Worm (Caenorhabditis elegans) whole organism, L1 larva: ENCODE data around the gene selt-1.1.

ENCODE experiments used
- C04F5.9 ChIP-seq: sonication (generic microtip); optimal IDR thresholded peaks from 2 replicates; lab custom pipeline; 2016; ENCODE audit warnings: missing genetic modification characterization, missing compliant biosample characterization
- C16A3.4 ChIP-seq: fragments of 150-350 bp; optimal IDR thresholded peaks from 2 replicates; lab custom pipeline; 2014; ENCODE audit warnings: missing biosample characterization, missing genetic modification characterization
- aha-1 ChIP-seq: fragments of 150-350 bp; optimal IDR thresholded peaks from 2 replicates; lab custom pipeline; 2014; ENCODE audit warnings: missing biosample characterization, missing genetic modification characterization
- aly-2 ChIP-seq: fragments of 150-350 bp; optimal IDR thresholded peaks from 2 replicates; lab custom pipeline; 2014; ENCODE audit warnings: missing biosample characterization, missing genetic modification characterization
- blmp-1 ChIP-seq: fragments of 150-350 bp; optimal IDR thresholded peaks from 2 replicates; lab custom pipeline; 2014; ENCODE audit warnings: missing biosample characterization, missing genetic modification characterization
- ceh-63 ChIP-seq: fragments of 200-800 bp; sonication (Bioruptor generic); optimal IDR thresholded peaks from 2 replicates; lab custom pipeline; 2018; ENCODE audit warnings: mild to moderate bottlenecking, missing genetic modification characterization, missing compliant biosample characterization
- ceh-82 ChIP-seq, 3 experiments: fragments of 150-350 bp in 1 of 3; sonication (generic microtip) in 2 of 3; optimal IDR thresholded peaks; 2 replicates each; lab custom pipeline; 2014 to 2017; ENCODE audit warnings: missing biosample characterization in 3 of 3, missing genetic modification characterization in 3 of 3
- ces-1 ChIP-seq: fragments of 150-350 bp; optimal IDR thresholded peaks from 2 replicates; lab custom pipeline; 2014; ENCODE audit warnings: missing biosample characterization, missing genetic modification reagents, missing genetic modification characterization
- egl-13 ChIP-seq: sonication (generic microtip); optimal IDR thresholded peaks from 2 replicates; lab custom pipeline; 2016; ENCODE audit warnings: missing genotype, missing genetic modification reagents, missing genetic modification characterization, missing compliant biosample characterization
- elt-2 ChIP-seq: sonication (generic microtip); optimal IDR thresholded peaks from 2 replicates; lab custom pipeline; 2016; ENCODE audit warnings: missing genetic modification characterization, mild to moderate bottlenecking, inconsistent platforms, missing compliant biosample characterization, missing genetic modification reagents
- elt-3 ChIP-seq, 6 experiments: fragments of 150-350 bp in 1 of 6; sonication (generic microtip); optimal IDR thresholded peaks; 2 replicates each; lab custom pipeline; 2017 to 2018; ENCODE audit warnings: missing biosample characterization in 6 of 6, missing genetic modification characterization in 6 of 6, inconsistent platforms in 1 of 6
- ets-5 ChIP-seq: fragments of 200-800 bp; sonication (Bioruptor generic); IDR thresholded peaks from 2 replicates; pipeline ENCODE4 v1.3.6; 2022; ENCODE audit warnings: missing genetic modification characterization, missing compliant biosample characterization
- fos-1 ChIP-seq: fragments of 150-350 bp; optimal IDR thresholded peaks from 2 replicates; lab custom pipeline; 2014; ENCODE audit warnings: missing biosample characterization, missing genetic modification characterization
- grh-1 ChIP-seq: fragments of 200-800 bp; sonication (Bioruptor generic); IDR thresholded peaks from 2 replicates; pipeline ENCODE4 v1.3.6; 2022; ENCODE audit warnings: missing genetic modification reagents, missing genetic modification characterization, missing compliant biosample characterization
- irx-1 ChIP-seq: sonication (generic microtip); optimal IDR thresholded peaks from 2 replicates; lab custom pipeline; 2016; ENCODE audit warnings: missing genetic modification characterization, missing compliant biosample characterization
- lin-14 ChIP-seq: fragments of 200-800 bp; sonication (Bioruptor generic); optimal IDR thresholded peaks from 2 replicates; lab custom pipeline; 2018; ENCODE audit warnings: mild to moderate bottlenecking, missing genetic modification characterization, moderate library complexity, missing compliant biosample characterization
- lin-15B ChIP-seq: fragments of 150-350 bp; sonication (generic microtip); optimal IDR thresholded peaks from 3 replicates; lab custom pipeline; 2014; ENCODE audit warnings: missing biosample characterization, missing genetic modification characterization
- lir-3 ChIP-seq: sonication (generic microtip); optimal IDR thresholded peaks from 2 replicates; lab custom pipeline; 2016; ENCODE audit warnings: mild to moderate bottlenecking, missing genetic modification characterization, moderate library complexity, missing compliant biosample characterization; ENCODE audit not compliant: poor library complexity
- mdl-1 ChIP-seq, 2 experiments: fragments of 150-350 bp; optimal IDR thresholded peaks; 2 replicates each; lab custom pipeline; 2014 to 2017; ENCODE audit warnings: missing biosample characterization in 2 of 2, missing genetic modification characterization in 2 of 2, inconsistent platforms in 1 of 2
- nhr-19 ChIP-seq: fragments of 200-800 bp; sonication (Bioruptor generic); conservative IDR thresholded peaks from 2 replicates; pipeline ENCODE4 v1.3.6; 2022; ENCODE audit warnings: missing genetic modification characterization, missing compliant biosample characterization
- nhr-237 ChIP-seq: fragments of 150-350 bp; optimal IDR thresholded peaks from 2 replicates; lab custom pipeline; 2014; ENCODE audit warnings: missing biosample characterization, missing genetic modification characterization
- nhr-76 ChIP-seq: sonication (generic microtip); optimal IDR thresholded peaks from 2 replicates; lab custom pipeline; 2017; ENCODE audit warnings: missing biosample characterization, missing genetic modification characterization
- nhr-90 ChIP-seq: sonication (generic microtip); optimal IDR thresholded peaks from 2 replicates; lab custom pipeline; 2016; ENCODE audit warnings: mild to moderate bottlenecking, missing genetic modification characterization, missing compliant biosample characterization; ENCODE audit not compliant: poor library complexity
- rnt-1 ChIP-seq: sonication (generic microtip); optimal IDR thresholded peaks from 2 replicates; lab custom pipeline; 2016; ENCODE audit warnings: mild to moderate bottlenecking, missing genetic modification characterization, moderate library complexity, missing compliant biosample characterization
- swsn-7 ChIP-seq: sonication (generic microtip); optimal IDR thresholded peaks from 2 replicates; lab custom pipeline; 2016; ENCODE audit warnings: missing genetic modification characterization, missing compliant biosample characterization
- tbx-2 ChIP-seq: sonication (generic microtip); optimal IDR thresholded peaks from 2 replicates; lab custom pipeline; 2016; ENCODE audit warnings: missing genetic modification characterization, missing compliant biosample characterization
- zip-4 ChIP-seq: fragments of 200-800 bp; sonication (Bioruptor generic); optimal IDR thresholded peaks from 2 replicates; lab custom pipeline; 2018; ENCODE audit warnings: mild to moderate bottlenecking, missing genetic modification characterization, moderate library complexity, missing compliant biosample characterization
- ztf-4 ChIP-seq: fragments of 150-350 bp; optimal IDR thresholded peaks from 2 replicates; lab custom pipeline; 2014; ENCODE audit warnings: missing biosample characterization, missing genetic modification characterization

selt-1.1 gene

ce11 chrX:11507836-11508235 lies 38.5 kb downstream of the selt-1.1 start:
- TF ChIP-seq aly-2 (tag; lab: Kevin White, UChicago) (no peak), blmp-1 (tag; lab: Kevin White, UChicago) (no peak), elt-3 (tag; optimal IDR thresholded peaks at IDR 0.05; lab: Kevin White, UChicago) (no peak), ceh-63 (no peak), irx-1 (tag; lab: Kevin White, UChicago) (no peak), lin-15B (no peak), tbx-2 (tag; lab: Kevin White, UChicago) (no peak), ets-5 (no peak)

- TF ChIP-seq nhr-76 (tag; lab: Kevin White, UChicago) = no peak
- no peak for TF ChIP-seq aly-2 (tag; lab: Kevin White, UChicago)
- TF ChIP-seq elt-3 (tag; optimal IDR thresholded peaks at IDR 0.05; lab: Kevin White, UChicago) = no peak
- no peak for TF ChIP-seq aha-1
- no peak for TF ChIP-seq zip-4 (GFP tag; lab: Kevin White, UChicago)
- no peak for TF ChIP-seq fos-1 (tag; lab: Kevin White, UChicago)
- no peak for TF ChIP-seq grh-1
- TF ChIP-seq lir-3 = no peak
- no peak for TF ChIP-seq ces-1 (GFP tag; lab: Kevin White, UChicago)
- TF ChIP-seq nhr-19 (GFP tag; lab: Robert Waterston, UW) = no peak
- TF ChIP-seq rnt-1 (tag; lab: Kevin White, UChicago) = no peak
- TF ChIP-seq ztf-4 (tag; lab: Kevin White, UChicago) = no peak
- TF ChIP-seq nhr-237 (tag; lab: Kevin White, UChicago) = no peak
- no peak for TF ChIP-seq lin-15B
- TF ChIP-seq mdl-1 (tag; optimal IDR thresholded peaks at IDR 0.05; lab: Kevin White, UChicago) = no peak
- no peak for TF ChIP-seq ets-5
- TF ChIP-seq C16A3.4 (tag; lab: Kevin White, UChicago) = no peak
- no peak for TF ChIP-seq ceh-82 (tag; optimal IDR thresholded peaks at IDR 0.05; lab: Kevin White, UChicago)
- no peak for TF ChIP-seq egl-13 (tag; lab: Kevin White, UChicago)
- TF ChIP-seq, all 84 proteins: peak for 0
Measured at ce11 chrX:11501967-11502366, 44.3 kb downstream of the selt-1.1 start, which contains the start of gene F29G6.1. F29G6.1 (plus strand) TSS chrX:11502267.

ce11 chrX:11500589-11500988 lies 45.7 kb downstream of the selt-1.1 start:
- TF ChIP-seq elt-2 (tag; lab: Kevin White, UChicago) (peak; percentile 34), nhr-90 (tag; lab: Kevin White, UChicago) (no peak)

DNA sequence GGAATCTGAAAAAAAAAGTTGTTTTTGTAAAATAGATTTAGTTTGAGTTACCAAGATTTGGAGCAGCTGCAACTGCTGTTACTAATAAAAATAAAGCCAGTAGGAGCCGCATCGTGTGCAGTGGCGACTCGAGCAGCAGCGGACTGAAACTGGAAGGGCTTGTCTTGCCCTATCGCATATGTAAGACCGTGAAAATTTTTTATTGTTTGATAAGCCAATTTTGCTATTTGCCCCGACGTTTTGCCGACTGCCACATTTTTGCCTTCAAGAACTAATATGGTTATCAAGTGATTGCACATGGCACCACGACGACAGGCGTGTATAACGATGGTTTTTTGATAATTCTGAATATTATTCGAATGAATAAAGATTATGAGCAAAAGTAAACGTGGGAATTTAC lies 46.6 kb downstream of the selt-1.1 start, which contains the start of gene T25C12.3:
TSS of gene T25C12.3 (minus strand) at position 262 of the 400 bp plus-strand sequence.
- TF ChIP-seq elt-2 (tag; lab: Kevin White, UChicago) = peak; percentile 47
- no peak for TF ChIP-seq C04F5.9 (tag; lab: Kevin White, UChicago)
- no peak for TF ChIP-seq lin-14 (GFP tag; lab: Kevin White, UChicago)
- no peak for TF ChIP-seq nhr-19 (GFP tag; lab: Robert Waterston, UW)

ce11 chrX:11498871-11499270 lies 47.4 kb downstream of the selt-1.1 start:
- peak; percentile 23 for TF ChIP-seq elt-2 (tag; lab: Kevin White, UChicago)
- TF ChIP-seq swsn-7 (tag; lab: Kevin White, UChicago) = no peak
- TF ChIP-seq, all 84 proteins: peak for 1
